Worm (Caenorhabditis elegans) whole organism, midembryonic: Measurements from ENCODE around the gene Y116F11A.1.
A peak's percentile ranks its signal among the peaks of the same experiment; 100 is the strongest.

Experiments
- T22C8.4 ChIP-seq: fragments of 200-800 bp; sonication (Bioruptor generic); IDR thresholded peaks from 2 replicates; pipeline ENCODE4 v1.3.6; 2022; ENCODE audit warnings: missing genetic modification characterization, missing compliant biosample characterization
- cog-1 ChIP-seq: sonication (generic microtip); optimal IDR thresholded peaks from 2 replicates; lab custom pipeline; 2016; ENCODE audit warnings: missing genetic modification characterization, missing compliant biosample characterization
- flt-1 ChIP-seq: fragments of 200-800 bp; sonication (Bioruptor generic); IDR thresholded peaks from 2 replicates; pipeline ENCODE4 v1.3.6; 2022; ENCODE audit warnings: missing genetic modification characterization, missing compliant biosample characterization
- klf-2 ChIP-seq: fragments of 200-800 bp; sonication (Bioruptor generic); conservative IDR thresholded peaks from 2 replicates; pipeline ENCODE4 v1.3.6; 2022; ENCODE audit warnings: missing genetic modification reagents, missing genetic modification characterization, missing compliant biosample characterization
- med-1 ChIP-seq: sonication (generic microtip); optimal IDR thresholded peaks from 2 replicates; lab custom pipeline; 2017; ENCODE audit warnings: missing genetic modification characterization, mild to moderate bottlenecking, missing compliant biosample characterization, antibody characterized with exemption, missing genetic modification reagents; ENCODE audit not compliant: insufficient read depth
- ref-1 ChIP-seq: fragments of 200-800 bp; sonication (Bioruptor generic); conservative IDR thresholded peaks from 2 replicates; pipeline ENCODE4 v1.3.6; 2022; ENCODE audit warnings: missing genetic modification reagents, missing genetic modification characterization, missing compliant biosample characterization
- tab-1 ChIP-seq: fragments of 200-800 bp; sonication (Bioruptor generic); IDR thresholded peaks from 2 replicates; pipeline ENCODE4 v1.3.6; 2022; ENCODE audit warnings: missing genetic modification characterization, missing compliant biosample characterization
- ztf-23 ChIP-seq: fragments of 200-800 bp; sonication (Bioruptor generic); IDR thresholded peaks from 2 replicates; pipeline ENCODE4 v1.3.6; 2022; ENCODE audit warnings: missing genetic modification reagents, missing genetic modification characterization, missing compliant biosample characterization
- ztf-29 ChIP-seq: fragments of 200-800 bp; sonication (Bioruptor generic); IDR thresholded peaks from 2 replicates; pipeline ENCODE4 v1.3.6; 2022; ENCODE audit warnings: missing genetic modification reagents, missing genetic modification characterization, missing compliant biosample characterization

Gene Y116F11A.1

ce11 chrV:19718660-19719059 lies 11.7 kb upstream of the Y116F11A.1 start:
- TF ChIP-seq ztf-29 (peak; percentile 52; the same call in 1 of the 2 replicates), ztf-23 (GFP tag; lab: Robert Waterston, UW) (no peak)

- TF ChIP-seq klf-2 (GFP tag; lab: Robert Waterston, UW), result no peak
- no peak for TF ChIP-seq tab-1 (GFP tag; lab: Robert Waterston, UW)
These were observed 11.1 kb upstream of the Y116F11A.1 start, which contains the start of gene Y116F11A.6 for ce11 chrV:19719253-19719652. Gene Y116F11A.6 (plus strand): TSS chrV:19719553.

- TF ChIP-seq T22C8.4 (GFP tag; lab: Robert Waterston, UW) (peak; percentile 72), klf-2 (GFP tag; lab: Robert Waterston, UW) (0 out of 2 replicates have a peak, but pooled peaks have one; percentile 32), cog-1 (tag; lab: Kevin White, UChicago) (no peak), ref-1 (GFP tag; lab: Robert Waterston, UW) (peak; percentile 52; the same call in 1 of the 2 replicates), ztf-23 (GFP tag; lab: Robert Waterston, UW) (peak; percentile 86), med-1 (GFP tag; lab: Kevin White, UChicago) (peak; percentile 42), flt-1 (GFP tag; lab: Robert Waterston, UW) (peak; percentile 93), ztf-29 (peak; percentile 64; the same call in 1 of the 2 replicates), tab-1 (GFP tag; lab: Robert Waterston, UW) (peak; percentile 85)
These were observed 7.5 kb upstream of the Y116F11A.1 start for ce11 chrV:19722881-19723280.

- TF ChIP-seq ref-1 (GFP tag; lab: Robert Waterston, UW) (no peak), ztf-23 (GFP tag; lab: Robert Waterston, UW) (no peak), med-1 (GFP tag; lab: Kevin White, UChicago) (no peak), T22C8.4 (GFP tag; lab: Robert Waterston, UW) (no peak)
These were observed 5.8 kb upstream of the Y116F11A.1 start for ce11 chrV:19724589-19724988.

ce11 chrV:19727990-19728389 lies 2.4 kb upstream of the Y116F11A.1 start:
- TF ChIP-seq ref-1 (GFP tag; lab: Robert Waterston, UW), result no peak
- TF ChIP-seq med-1 (GFP tag; lab: Kevin White, UChicago), result no peak
- no peak for TF ChIP-seq ztf-29
- no peak for TF ChIP-seq tab-1 (GFP tag; lab: Robert Waterston, UW)
- TF ChIP-seq klf-2 (GFP tag; lab: Robert Waterston, UW), result no peak
- TF ChIP-seq flt-1 (GFP tag; lab: Robert Waterston, UW), result no peak
- no peak for TF ChIP-seq T22C8.4 (GFP tag; lab: Robert Waterston, UW)
- no peak for TF ChIP-seq ztf-23 (GFP tag; lab: Robert Waterston, UW)
- TF ChIP-seq cog-1 (tag; lab: Kevin White, UChicago), result no peak

ce11 chrV:19728731-19729130 lies 1.6 kb upstream of the Y116F11A.1 start, which contains the start of gene Y116F11A.3:
Gene Y116F11A.3 (plus strand): TSS chrV:19729031.
- TF ChIP-seq tab-1 (GFP tag; lab: Robert Waterston, UW) (no peak), ref-1 (GFP tag; lab: Robert Waterston, UW) (no peak), med-1 (GFP tag; lab: Kevin White, UChicago) (no peak), ztf-29 (no peak), ztf-23 (GFP tag; lab: Robert Waterston, UW) (no peak), flt-1 (GFP tag; lab: Robert Waterston, UW) (no peak), klf-2 (GFP tag; lab: Robert Waterston, UW) (no peak), T22C8.4 (GFP tag; lab: Robert Waterston, UW) (no peak), cog-1 (tag; lab: Kevin White, UChicago) (no peak)

ce11 chrV:19733728-19734127 lies 3.3 kb downstream of the Y116F11A.1 start:
- TF ChIP-seq med-1 (GFP tag; lab: Kevin White, UChicago) (no peak), ztf-29 (no peak), ztf-23 (GFP tag; lab: Robert Waterston, UW) (no peak), klf-2 (GFP tag; lab: Robert Waterston, UW) (no peak), tab-1 (GFP tag; lab: Robert Waterston, UW) (no peak), T22C8.4 (GFP tag; lab: Robert Waterston, UW) (no peak), flt-1 (GFP tag; lab: Robert Waterston, UW) (no peak), ref-1 (GFP tag; lab: Robert Waterston, UW) (no peak), cog-1 (tag; lab: Kevin White, UChicago) (no peak)

- TF ChIP-seq T22C8.4 (GFP tag; lab: Robert Waterston, UW), result no peak
These were observed 7.1 kb downstream of the Y116F11A.1 start, which contains the start of gene W04E12.7 for ce11 chrV:19737458-19737857. Gene W04E12.7 (minus strand): TSS chrV:19737558.

- no peak for TF ChIP-seq T22C8.4 (GFP tag; lab: Robert Waterston, UW)
- no peak for TF ChIP-seq klf-2 (GFP tag; lab: Robert Waterston, UW)
- no peak for TF ChIP-seq tab-1 (GFP tag; lab: Robert Waterston, UW)
- no peak for TF ChIP-seq ref-1 (GFP tag; lab: Robert Waterston, UW)
- no peak for TF ChIP-seq med-1 (GFP tag; lab: Kevin White, UChicago)
- TF ChIP-seq ztf-23 (GFP tag; lab: Robert Waterston, UW), result no peak
- no peak for TF ChIP-seq cog-1 (tag; lab: Kevin White, UChicago)
- no peak for TF ChIP-seq flt-1 (GFP tag; lab: Robert Waterston, UW)
- TF ChIP-seq ztf-29, result no peak
These were observed 7.7 kb downstream of the Y116F11A.1 start, which contains the start of gene fbxa-131 for ce11 chrV:19738117-19738516. Gene fbxa-131 (plus strand): TSS chrV:19738417.

- no peak for TF ChIP-seq klf-2 (GFP tag; lab: Robert Waterston, UW)
- TF ChIP-seq flt-1 (GFP tag; lab: Robert Waterston, UW), result no peak
- peak; percentile 52; the same call in 1 of the 2 replicates for TF ChIP-seq T22C8.4 (GFP tag; lab: Robert Waterston, UW)
- TF ChIP-seq ref-1 (GFP tag; lab: Robert Waterston, UW), result no peak
- no peak for TF ChIP-seq med-1 (GFP tag; lab: Kevin White, UChicago)
- TF ChIP-seq ztf-29, result no peak
- TF ChIP-seq tab-1 (GFP tag; lab: Robert Waterston, UW), result no peak
These were observed 10.7 kb downstream of the Y116F11A.1 start, which contains the start of gene W04E12.2 for ce11 chrV:19741034-19741433. Gene W04E12.2 (minus strand): TSS chrV:19741134.
